Fruit fly (Drosophila melanogaster) whole organism, adult: Measurements from ENCODE around the gene CG1421.

Experiments used
- CG11617 ChIP-seq: fragments of 200-800 bp; sonication (Bioruptor generic); optimal IDR thresholded peaks from 2 replicates; lab custom pipeline; 2017; ENCODE audit warnings: mild to moderate bottlenecking, missing biosample characterization, missing genetic modification reagents, missing genetic modification characterization
- CG12768 ChIP-seq: fragments of 200-800 bp; sonication (Bioruptor generic); optimal IDR thresholded peaks from 2 replicates; lab custom pipeline; 2017; ENCODE audit warnings: missing biosample characterization, missing genetic modification characterization, mild to moderate bottlenecking, moderate library complexity, missing genetic modification reagents
- CG14711 ChIP-seq: fragments of 200-800 bp; sonication (Bioruptor generic); optimal IDR thresholded peaks from 2 replicates; lab custom pipeline; 2018; ENCODE audit warnings: missing biosample characterization, mild to moderate bottlenecking, missing genetic modification characterization, moderate library complexity
- CG1620 ChIP-seq: fragments of 200-800 bp; sonication (Bioruptor generic); optimal IDR thresholded peaks from 2 replicates; lab custom pipeline; 2016; ENCODE audit warnings: missing biosample characterization, missing genetic modification characterization
- CG33017 ChIP-seq: fragments of 200-800 bp; sonication (Bioruptor generic); optimal IDR thresholded peaks from 2 replicates; lab custom pipeline; 2018; ENCODE audit warnings: missing biosample characterization, mild to moderate bottlenecking, missing genetic modification characterization, moderate library complexity
- CG5204 ChIP-seq: fragments of 200-800 bp; sonication (Bioruptor generic); optimal IDR thresholded peaks from 2 replicates; lab custom pipeline; 2016; ENCODE audit warnings: missing biosample characterization, missing genetic modification characterization
- CG7045 ChIP-seq: fragments of 200-800 bp; sonication (Bioruptor generic); optimal IDR thresholded peaks from 2 replicates; lab custom pipeline; 2017; ENCODE audit warnings: missing biosample characterization, mild to moderate bottlenecking, missing genetic modification characterization
- CG7101 ChIP-seq: fragments of 200-800 bp; sonication (Bioruptor generic); optimal IDR thresholded peaks from 2 replicates; lab custom pipeline; 2018; ENCODE audit warnings: missing biosample characterization, mild to moderate bottlenecking, missing genetic modification characterization, moderate library complexity
- Clk ChIP-seq: fragments of 200-800 bp; sonication (Bioruptor generic); optimal IDR thresholded peaks from 2 replicates; lab custom pipeline; 2017; ENCODE audit warnings: missing biosample characterization, missing genetic modification characterization
- Crg-1 ChIP-seq: fragments of 200-800 bp; sonication (Bioruptor generic); optimal IDR thresholded peaks from 2 replicates; lab custom pipeline; 2016; ENCODE audit warnings: missing biosample characterization, missing genetic modification characterization
- Hr96 ChIP-seq: fragments of 200-800 bp; sonication (Bioruptor generic); optimal IDR thresholded peaks from 2 replicates; lab custom pipeline; 2016; ENCODE audit warnings: missing biosample characterization, missing genetic modification characterization
- Mnt ChIP-seq: fragments of 200-800 bp; sonication (Bioruptor generic); optimal IDR thresholded peaks from 2 replicates; lab custom pipeline; 2016; ENCODE audit warnings: missing biosample characterization, mild to moderate bottlenecking, missing genetic modification characterization
- bab1 ChIP-seq: fragments of 200-800 bp; sonication (Bioruptor generic); optimal IDR thresholded peaks from 3 replicates; lab custom pipeline; 2019; ENCODE audit warnings: missing biosample characterization, mild to moderate bottlenecking, missing genetic modification characterization, moderate library complexity
- cic ChIP-seq: fragments of 200-800 bp; sonication (Bioruptor generic); optimal IDR thresholded peaks from 2 replicates; lab custom pipeline; 2017; ENCODE audit warnings: missing biosample characterization, mild to moderate bottlenecking, missing genetic modification characterization, moderate library complexity
- cnc ChIP-seq, 2 experiments: fragments of >200 bp; optimal IDR thresholded peaks; 2 replicates each; lab custom pipeline; 2017
- kay ChIP-seq: fragments of 200-800 bp; sonication (Bioruptor generic); peaks from one replicate; lab custom pipeline; 2016; ENCODE audit warnings: missing biosample characterization, missing genetic modification characterization, borderline replicate concordance
- ovo ChIP-seq: fragments of 200-800 bp; sonication (Bioruptor generic); optimal IDR thresholded peaks from 2 replicates; lab custom pipeline; 2016; ENCODE audit warnings: missing biosample characterization, missing genetic modification characterization
- pad ChIP-seq: fragments of 200-800 bp; sonication (Bioruptor generic); optimal IDR thresholded peaks from 3 replicates; lab custom pipeline; 2017; ENCODE audit warnings: missing biosample characterization, missing genetic modification characterization, mild to moderate bottlenecking, moderate library complexity, missing genetic modification reagents
- tj ChIP-seq: fragments of 200-800 bp; sonication (Bioruptor generic); optimal IDR thresholded peaks from 3 replicates; lab custom pipeline; 2017; ENCODE audit warnings: missing biosample characterization, mild to moderate bottlenecking, missing genetic modification characterization, moderate library complexity
- toe ChIP-seq: fragments of 200-800 bp; sonication (Bioruptor generic); optimal IDR thresholded peaks from 2 replicates; lab custom pipeline; 2016; ENCODE audit warnings: missing biosample characterization, missing genetic modification characterization

The CG1421 gene

dm6 chr2L:21899001-21899715 lies 3.6 kb upstream of the CG1421 start:
- peak; percentile 7 for TF ChIP-seq Hr96 (GFP tag; lab: Kevin White, UChicago)
- peak; percentile 100 for TF ChIP-seq pad (GFP tag; lab: Kevin White, UChicago)
- TF ChIP-seq CG33017 (tag; lab: Kevin White, UChicago) = no peak
- TF ChIP-seq ovo (GFP tag; lab: Kevin White, UChicago) = peak; percentile 35

dm6 chr2L:21904183-21904582 lies 1.4 kb downstream of the CG1421 start:
- no peak for TF ChIP-seq CG11617 (GFP tag; lab: Kevin White, UChicago)
- TF ChIP-seq CG1620 = no peak
- TF ChIP-seq bab1 (GFP tag; lab: Kevin White, UChicago) = no peak
- TF ChIP-seq toe (GFP tag; lab: Kevin White, UChicago) = no peak
- TF ChIP-seq pad (GFP tag; lab: Kevin White, UChicago) = no peak
- no peak for TF ChIP-seq ovo (GFP tag; lab: Kevin White, UChicago)
- TF ChIP-seq cnc (optimal IDR thresholded peaks at IDR 0.05; lab: Kevin White, UChicago) = no peak
- no peak for TF ChIP-seq tj
- TF ChIP-seq Mnt (GFP tag; lab: Kevin White, UChicago) = no peak
- TF ChIP-seq Hr96 (GFP tag; lab: Kevin White, UChicago) = no peak
- no peak for TF ChIP-seq CG7045 (GFP tag; lab: Kevin White, UChicago)
- TF ChIP-seq CG7101 (tag; lab: Kevin White, UChicago) = no peak
- TF ChIP-seq Clk (GFP tag; lab: Kevin White, UChicago) = no peak
- no peak for TF ChIP-seq Crg-1 (GFP tag; lab: Kevin White, UChicago)
- no peak for TF ChIP-seq cic (GFP tag; lab: Kevin White, UChicago)

- TF ChIP-seq pad (GFP tag; lab: Kevin White, UChicago) (no peak), Clk (GFP tag; lab: Kevin White, UChicago) (no peak), toe (GFP tag; lab: Kevin White, UChicago) (no peak), CG1620 (no peak), CG12768 (GFP tag; lab: Kevin White, UChicago) (no peak), CG5204 (GFP tag; lab: Kevin White, UChicago) (no peak), CG14711 (no peak), CG33017 (tag; lab: Kevin White, UChicago) (no peak), CG7045 (GFP tag; lab: Kevin White, UChicago) (no peak), CG7101 (tag; lab: Kevin White, UChicago) (no peak), cnc (optimal IDR thresholded peaks at IDR 0.05; lab: Kevin White, UChicago) (no peak), bab1 (GFP tag; lab: Kevin White, UChicago) (no peak), kay (GFP tag; lab: Kevin White, UChicago) (no peak), ovo (GFP tag; lab: Kevin White, UChicago) (no peak), CG11617 (GFP tag; lab: Kevin White, UChicago) (no peak)
These were observed 2.3 kb downstream of the CG1421 start for dm6 chr2L:21905139-21905538.

DNA sequence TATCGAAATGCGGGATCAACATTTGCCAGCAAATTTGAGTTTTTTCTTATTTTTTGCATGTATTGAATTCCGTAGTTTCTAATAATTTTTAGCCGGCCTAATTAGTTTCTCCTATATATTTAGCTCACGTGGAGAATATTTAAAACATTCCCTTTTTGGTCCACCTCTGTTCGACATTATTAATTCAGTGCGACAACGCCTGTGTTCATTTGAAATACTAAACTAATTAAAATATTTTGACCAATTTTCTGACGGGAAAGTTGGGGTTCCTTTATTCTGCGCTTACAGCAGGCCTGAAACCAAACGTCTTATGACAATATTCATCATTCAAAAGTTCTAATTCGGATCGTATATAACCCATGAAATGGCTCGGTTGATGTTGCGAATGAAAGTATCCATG lies 3.2 kb downstream of the CG1421 start, which contains the start of gene CG1428:
TSS of gene CG1428 (plus strand) at position 301 of the 400 bp plus-strand sequence.
- TF ChIP-seq bab1 (GFP tag; lab: Kevin White, UChicago) (no peak), toe (GFP tag; lab: Kevin White, UChicago) (no peak)

DNA sequence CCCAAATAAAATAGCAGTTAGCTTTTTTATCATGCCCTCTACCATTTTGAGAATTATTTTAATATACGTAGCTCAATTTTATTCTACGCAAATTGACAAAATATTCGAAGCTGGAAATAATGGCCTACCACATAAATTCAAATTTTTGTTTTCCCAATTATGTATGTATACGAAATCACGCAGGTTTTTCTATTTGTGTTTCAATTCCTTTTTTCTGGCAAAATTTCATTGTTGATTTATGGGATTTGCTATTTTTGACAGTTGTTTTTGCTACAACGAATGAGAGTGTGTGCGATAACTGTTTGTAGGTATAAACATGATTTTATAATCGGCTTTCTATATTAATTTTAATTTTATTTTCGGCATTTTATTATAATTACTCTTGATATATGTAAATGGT lies 12.5 kb downstream of the CG1421 start, which contains the start of gene CG31600:
TSS of gene CG31600 (minus strand) at position 101 of the 400 bp plus-strand sequence.
- TF ChIP-seq CG14711 (no peak), kay (GFP tag; lab: Kevin White, UChicago) (peak; percentile 56)

DNA sequence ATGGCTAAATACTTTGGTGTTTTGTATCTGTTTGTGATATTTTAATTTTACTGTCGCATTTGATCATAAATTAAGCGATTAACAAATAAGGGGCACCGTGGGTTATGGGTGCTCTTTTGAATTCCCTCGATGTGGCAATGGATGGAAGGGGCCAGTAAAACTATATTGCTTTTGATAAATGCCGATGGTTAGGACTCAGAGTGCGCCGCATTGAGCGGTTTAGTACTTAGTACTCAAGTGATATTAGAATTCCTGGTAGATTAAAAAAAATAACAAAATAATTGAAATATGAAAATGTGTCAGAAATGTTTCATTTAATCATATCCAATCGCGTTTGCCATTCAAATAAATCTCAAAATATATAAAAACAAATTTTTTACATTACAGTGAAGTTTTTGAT lies 13.2 kb downstream of the CG1421 start, which contains the start of gene CG11634:
TSS of gene CG11634 (plus strand) at position 301 of the 400 bp plus-strand sequence.
- no peak for TF ChIP-seq CG7101 (tag; lab: Kevin White, UChicago)
- TF ChIP-seq bab1 (GFP tag; lab: Kevin White, UChicago) = no peak
- no peak for TF ChIP-seq CG14711
- TF ChIP-seq Clk (GFP tag; lab: Kevin White, UChicago) = no peak
- TF ChIP-seq tj = no peak
- TF ChIP-seq cic (GFP tag; lab: Kevin White, UChicago) = no peak
- no peak for TF ChIP-seq Crg-1 (GFP tag; lab: Kevin White, UChicago)
- no peak for TF ChIP-seq CG5204 (GFP tag; lab: Kevin White, UChicago)
- no peak for TF ChIP-seq toe (GFP tag; lab: Kevin White, UChicago)
- TF ChIP-seq CG7045 (GFP tag; lab: Kevin White, UChicago) = no peak
- no peak for TF ChIP-seq kay (GFP tag; lab: Kevin White, UChicago)

DNA sequence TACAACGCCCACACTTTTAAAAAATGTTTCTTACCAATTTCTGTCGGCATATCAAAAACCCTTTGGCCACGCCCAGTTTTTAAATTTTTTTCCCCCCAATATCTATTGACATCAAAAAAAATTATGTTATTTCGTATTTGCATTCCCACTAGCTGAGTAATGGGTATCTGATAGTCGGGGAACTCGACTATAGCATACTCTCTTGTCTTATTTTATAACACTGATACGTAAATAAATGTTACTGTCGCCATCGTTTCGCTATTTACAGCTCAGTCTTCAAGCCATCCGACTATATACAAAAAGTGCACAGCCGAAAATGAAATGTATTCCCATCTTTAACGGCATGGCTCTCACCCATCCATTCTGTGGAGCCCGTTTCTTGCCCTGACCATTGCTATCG lies 20.5 kb downstream of the CG1421 start:
- TF ChIP-seq Mnt (GFP tag; lab: Kevin White, UChicago) (no peak), pad (GFP tag; lab: Kevin White, UChicago) (no peak)
